Worm (Caenorhabditis elegans) whole organism, L3 larva: Measurements from ENCODE around the gene cank-26.

Experiments used
- R02D3.7 ChIP-seq: fragments of 150-350 bp; optimal IDR thresholded peaks from 2 replicates; lab custom pipeline; 2014; ENCODE audit warnings: missing biosample characterization, missing genetic modification characterization
- ZK546.5 ChIP-seq: sonication (generic microtip); optimal IDR thresholded peaks from 2 replicates; lab custom pipeline; 2017; ENCODE audit warnings: missing biosample characterization, missing genetic modification characterization
- aly-2 ChIP-seq: fragments of 150-350 bp; optimal IDR thresholded peaks from 2 replicates; lab custom pipeline; 2014; ENCODE audit warnings: missing biosample characterization, missing genetic modification characterization
- ama-1 ChIP-seq: fragments of 150-350 bp; optimal IDR thresholded peaks from 2 replicates; lab custom pipeline; 2018
- ceh-16 ChIP-seq: sonication (generic microtip); optimal IDR thresholded peaks from 2 replicates; lab custom pipeline; 2017; ENCODE audit warnings: missing biosample characterization, missing genetic modification characterization
- ceh-28 ChIP-seq: fragments of 150-350 bp; optimal IDR thresholded peaks from 2 replicates; lab custom pipeline; 2014; ENCODE audit warnings: missing biosample characterization, missing genetic modification reagents, missing genetic modification characterization
- ceh-82 ChIP-seq: fragments of 150-350 bp; optimal IDR thresholded peaks from 2 replicates; lab custom pipeline; 2014; ENCODE audit warnings: missing biosample characterization, missing genetic modification characterization
- ceh-9 ChIP-seq: sonication (generic microtip); optimal IDR thresholded peaks from 2 replicates; lab custom pipeline; 2018; ENCODE audit warnings: missing biosample characterization, missing genetic modification characterization
- egl-27 ChIP-seq: sonication (generic microtip); optimal IDR thresholded peaks from 4 replicates; lab custom pipeline; 2017; ENCODE audit warnings: missing biosample characterization, missing genetic modification reagents, missing genetic modification characterization
- egl-5 ChIP-seq: fragments of 150-350 bp; optimal IDR thresholded peaks from 2 replicates; lab custom pipeline; 2017; ENCODE audit warnings: missing biosample characterization, missing genetic modification reagents, missing genetic modification characterization, inconsistent platforms
- elt-1 ChIP-seq: fragments of 150-350 bp; optimal IDR thresholded peaks from 2 replicates; lab custom pipeline; 2014; ENCODE audit warnings: missing biosample characterization, missing genetic modification characterization
- elt-2 ChIP-seq: sonication (generic microtip); optimal IDR thresholded peaks from 2 replicates; lab custom pipeline; 2016; ENCODE audit warnings: missing genetic modification reagents, mild to moderate bottlenecking, missing genetic modification characterization, missing compliant biosample characterization
- elt-3 ChIP-seq, 3 experiments: fragments of 150-350 bp in 1 of 3; sonication (generic microtip) in 2 of 3; optimal IDR thresholded peaks; 2 replicates in 2 of 3; 4 replicates in 1 of 3; lab custom pipeline; 2014 to 2017; ENCODE audit warnings: missing biosample characterization in 3 of 3, missing genetic modification characterization in 3 of 3
- eor-1 ChIP-seq, 2 experiments: fragments of 150-350 bp; optimal IDR thresholded peaks; 2 replicates each; lab custom pipeline; 2014 to 2018; ENCODE audit warnings: missing biosample characterization in 2 of 2, missing genetic modification characterization in 2 of 2
- fkh-10 ChIP-seq: sonication (generic microtip); optimal IDR thresholded peaks from 2 replicates; lab custom pipeline; 2017; ENCODE audit warnings: missing biosample characterization, missing genetic modification reagents, missing genetic modification characterization
- fkh-2 ChIP-seq: fragments of 150-350 bp; optimal IDR thresholded peaks from 2 replicates; lab custom pipeline; 2014; ENCODE audit warnings: missing biosample characterization, missing genetic modification reagents, missing genetic modification characterization
- fos-1 ChIP-seq: fragments of 150-350 bp; optimal IDR thresholded peaks from 2 replicates; lab custom pipeline; 2014; ENCODE audit warnings: missing biosample characterization, missing genetic modification characterization
- hmg-11 ChIP-seq: sonication (generic microtip); optimal IDR thresholded peaks from 2 replicates; lab custom pipeline; 2016; ENCODE audit warnings: missing genetic modification characterization, missing compliant biosample characterization
- jun-1 ChIP-seq: fragments of 150-350 bp; optimal IDR thresholded peaks from 2 replicates; lab custom pipeline; 2014; ENCODE audit warnings: missing biosample characterization, missing genetic modification reagents, missing genetic modification characterization
- lin-15B ChIP-seq: fragments of 150-350 bp; optimal IDR thresholded peaks from 2 replicates; lab custom pipeline; 2014; ENCODE audit warnings: missing biosample characterization, missing genetic modification characterization
- lin-39 ChIP-seq: fragments of 150-350 bp; optimal IDR thresholded peaks from 2 replicates; lab custom pipeline; 2018; ENCODE audit warnings: missing biosample characterization, missing genetic modification reagents, missing genetic modification characterization
- lsy-12 ChIP-seq: sonication (generic microtip); optimal IDR thresholded peaks from 2 replicates; lab custom pipeline; 2016; ENCODE audit warnings: mild to moderate bottlenecking, missing genetic modification characterization, missing compliant biosample characterization
- mdl-1 ChIP-seq: fragments of 150-350 bp; optimal IDR thresholded peaks from 2 replicates; lab custom pipeline; 2014; ENCODE audit warnings: missing biosample characterization, missing genetic modification characterization
- nfya-1 ChIP-seq: sonication (generic microtip); optimal IDR thresholded peaks from 2 replicates; lab custom pipeline; 2017; ENCODE audit warnings: missing genetic modification characterization, mild to moderate bottlenecking, missing compliant biosample characterization, antibody characterized with exemption, moderate library complexity; ENCODE audit not compliant: insufficient read depth
- nhr-11 ChIP-seq: fragments of 150-350 bp; optimal IDR thresholded peaks from 2 replicates; lab custom pipeline; 2014; ENCODE audit warnings: missing biosample characterization, missing genetic modification characterization
- nhr-12 ChIP-seq: fragments of 150-350 bp; optimal IDR thresholded peaks from 2 replicates; lab custom pipeline; 2014; ENCODE audit warnings: missing biosample characterization, missing genetic modification characterization
- nhr-23 ChIP-seq: fragments of 150-350 bp; optimal IDR thresholded peaks from 2 replicates; lab custom pipeline; 2014; ENCODE audit warnings: missing biosample characterization, missing genetic modification reagents, missing genetic modification characterization
- nhr-237 ChIP-seq: fragments of 150-350 bp; optimal IDR thresholded peaks from 2 replicates; lab custom pipeline; 2014; ENCODE audit warnings: missing biosample characterization, missing genetic modification characterization
- nhr-25 ChIP-seq: sonication (generic microtip); optimal IDR thresholded peaks from 2 replicates; lab custom pipeline; 2017; ENCODE audit warnings: missing biosample characterization, missing genetic modification characterization
- nhr-28 ChIP-seq: fragments of 150-350 bp; optimal IDR thresholded peaks from 2 replicates; lab custom pipeline; 2014; ENCODE audit warnings: missing biosample characterization, missing genetic modification characterization
- nhr-67 ChIP-seq: fragments of 150-350 bp; optimal IDR thresholded peaks from 2 replicates; lab custom pipeline; 2014; ENCODE audit warnings: missing biosample characterization, missing genetic modification characterization
- nhr-76 ChIP-seq: fragments of 150-350 bp; sonication (generic microtip); optimal IDR thresholded peaks from 5 replicates; lab custom pipeline; 2014; ENCODE audit warnings: missing biosample characterization, missing genetic modification characterization
- nhr-77 ChIP-seq: fragments of 150-350 bp; optimal IDR thresholded peaks from 2 replicates; lab custom pipeline; 2014; ENCODE audit warnings: missing biosample characterization, missing genetic modification characterization
- pha-4 ChIP-seq: fragments of 150-350 bp; optimal IDR thresholded peaks from 2 replicates; lab custom pipeline; 2014; ENCODE audit warnings: missing biosample characterization, missing genetic modification reagents, missing genetic modification characterization
- pqm-1 ChIP-seq: fragments of 150-350 bp; optimal IDR thresholded peaks from 2 replicates; lab custom pipeline; 2017; ENCODE audit warnings: missing biosample characterization, missing genetic modification characterization, inconsistent platforms
- sea-2 ChIP-seq: fragments of 150-350 bp; sonication (generic microtip); optimal IDR thresholded peaks from 4 replicates; lab custom pipeline; 2014; ENCODE audit warnings: missing biosample characterization, missing genetic modification reagents, missing genetic modification characterization
- skn-1 ChIP-seq: fragments of 150-350 bp; optimal IDR thresholded peaks from 2 replicates; lab custom pipeline; 2014; ENCODE audit warnings: missing biosample characterization, missing genetic modification characterization
- snpc-4 ChIP-seq: fragments of 150-350 bp; optimal IDR thresholded peaks from 2 replicates; lab custom pipeline; 2014; ENCODE audit warnings: missing biosample characterization, missing genetic modification characterization
- tbx-2 ChIP-seq: sonication (generic microtip); optimal IDR thresholded peaks from 2 replicates; lab custom pipeline; 2016; ENCODE audit warnings: mild to moderate bottlenecking, missing genetic modification characterization, missing compliant biosample characterization
- unc-39 ChIP-seq: sonication (generic microtip); optimal IDR thresholded peaks from 4 replicates; lab custom pipeline; 2017; ENCODE audit warnings: missing biosample characterization, missing genetic modification characterization
- zag-1 ChIP-seq: fragments of 150-350 bp; optimal IDR thresholded peaks from 2 replicates; lab custom pipeline; 2014; ENCODE audit warnings: missing biosample characterization, missing genetic modification characterization
- ztf-11 ChIP-seq: fragments of 150-350 bp; optimal IDR thresholded peaks from 2 replicates; lab custom pipeline; 2014; ENCODE audit warnings: missing biosample characterization, missing genetic modification characterization
- ztf-4 ChIP-seq: fragments of 150-350 bp; optimal IDR thresholded peaks from 2 replicates; lab custom pipeline; 2014; ENCODE audit warnings: missing biosample characterization, missing genetic modification characterization

The cank-26 gene

ce11 chrII:3961256-3961655 lies 13.6 kb downstream of the cank-26 start:
- TF ChIP-seq ceh-82 (tag; lab: Kevin White, UChicago): no peak
- no peak for TF ChIP-seq elt-3 (tag; optimal IDR thresholded peaks at IDR 0.05; lab: Kevin White, UChicago)
- TF ChIP-seq aly-2 (tag; lab: Kevin White, UChicago): no peak
- TF ChIP-seq tbx-2 (tag; lab: Kevin White, UChicago): no peak
- TF ChIP-seq nfya-1 (tag; lab: Kevin White, UChicago): peak; percentile 58
- TF ChIP-seq nhr-237 (tag; lab: Kevin White, UChicago): no peak
- no peak for TF ChIP-seq mdl-1 (tag; lab: Kevin White, UChicago)
- TF ChIP-seq pqm-1: no peak
- TF ChIP-seq nhr-12 (tag; lab: Kevin White, UChicago): no peak
- peak; percentile 49 for TF ChIP-seq lin-39 (tag; lab: Kevin White, UChicago)
- no peak for TF ChIP-seq ZK546.5
- no peak for TF ChIP-seq ztf-4 (tag; lab: Kevin White, UChicago)
- TF ChIP-seq ama-1 (lab: Kevin White, UChicago): peak; percentile 9
- no peak for TF ChIP-seq eor-1 (tag; optimal IDR thresholded peaks at IDR 0.05; lab: Kevin White, UChicago)
- TF ChIP-seq zag-1: no peak

ce11 chrII:3960276-3960675 lies 14.6 kb downstream of the cank-26 start:
- TF ChIP-seq nfya-1 (tag; lab: Kevin White, UChicago): peak; percentile 47
- TF ChIP-seq elt-1 (tag; lab: Kevin White, UChicago): no peak
- peak; percentile 24 for TF ChIP-seq fkh-10 (GFP tag; lab: Kevin White, UChicago)

ce11 chrII:3959432-3960102 lies 15.3 kb downstream of the cank-26 start:
- no peak for TF ChIP-seq ceh-82 (tag; lab: Kevin White, UChicago)
- TF ChIP-seq sea-2 (GFP tag; lab: Kevin White, UChicago): peak; percentile 91
- TF ChIP-seq nfya-1 (tag; lab: Kevin White, UChicago): peak; percentile 10

- TF ChIP-seq egl-27 (tag; lab: Kevin White, UChicago) (peak; percentile 35), zag-1 (no peak), fos-1 (no peak), ceh-16 (tag; lab: Kevin White, UChicago) (no peak), hmg-11 (tag; lab: Kevin White, UChicago) (peak; percentile 78), egl-5 (peak; percentile 72), nhr-25 (tag; lab: Kevin White, UChicago) (no peak), lsy-12 (tag; lab: Kevin White, UChicago) (peak; percentile 75), mdl-1 (tag; lab: Kevin White, UChicago) (peak; percentile 92), nhr-77 (tag; lab: Kevin White, UChicago) (no peak), ama-1 (lab: Kevin White, UChicago) (peak; percentile 54), nhr-28 (tag; lab: Kevin White, UChicago) (no peak), lin-39 (tag; lab: Kevin White, UChicago) (peak; percentile 82), fkh-10 (GFP tag; lab: Kevin White, UChicago) (peak; percentile 65), ceh-9 (no peak), ceh-82 (tag; lab: Kevin White, UChicago) (no peak), ZK546.5 (no peak), pha-4 (tag; lab: Kevin White, UChicago) (peak; percentile 100), nfya-1 (tag; lab: Kevin White, UChicago) (peak; percentile 73), R02D3.7 (no peak), eor-1 (tag; optimal IDR thresholded peaks at IDR 0.05; lab: Kevin White, UChicago) (no peak), nhr-67 (no peak), lin-15B (tag; lab: Kevin White, UChicago) (peak; percentile 36), elt-1 (tag; lab: Kevin White, UChicago) (no peak), nhr-237 (tag; lab: Kevin White, UChicago) (no peak), elt-2 (tag; lab: Kevin White, UChicago) (peak; percentile 83), nhr-76 (no peak), skn-1 (no peak), nhr-23 (tag; lab: Kevin White, UChicago) (peak; percentile 22), nhr-11 (tag; lab: Kevin White, UChicago) (peak; percentile 69), ztf-11 (tag; lab: Kevin White, UChicago) (no peak), sea-2 (GFP tag; lab: Kevin White, UChicago) (peak; percentile 88), unc-39 (tag; lab: Kevin White, UChicago) (no peak), pqm-1 (peak; percentile 87), nhr-12 (tag; lab: Kevin White, UChicago) (no peak), fkh-2 (tag; lab: Kevin White, UChicago) (no peak), jun-1 (tag; lab: Kevin White, UChicago) (peak; percentile 72), ceh-28 (tag; lab: Kevin White, UChicago) (no peak), tbx-2 (tag; lab: Kevin White, UChicago) (peak; percentile 10), elt-3 (tag; optimal IDR thresholded peaks at IDR 0.05; lab: Kevin White, UChicago) (no peak), ztf-4 (tag; lab: Kevin White, UChicago) (peak; percentile 48), snpc-4 (tag; lab: Kevin White, UChicago) (peak; percentile 45)
Observed at ce11 chrII:3958673-3959299, 16.1 kb downstream of the cank-26 start.
